Fruit fly (Drosophila melanogaster) whole organism, embryonic: ENCODE data around the gene Edg91.

Source experiments
- BEAF-32 ChIP-seq: fragments of 200-800 bp; sonication (Bioruptor generic); optimal IDR thresholded peaks from 3 replicates; lab custom pipeline; 2017; ENCODE audit warnings: missing biosample characterization, missing genetic modification characterization, mild to moderate bottlenecking, moderate library complexity, missing genetic modification reagents
- Blimp-1 ChIP-seq: fragments of 200-800 bp; sonication (Bioruptor generic); optimal IDR thresholded peaks from 3 replicates; lab custom pipeline; 2018; ENCODE audit warnings: missing biosample characterization, missing genetic modification characterization, mild to moderate bottlenecking, moderate library complexity, missing genetic modification reagents
- CG10267 ChIP-seq: fragments of 200-800 bp; sonication (Bioruptor generic); optimal IDR thresholded peaks from 2 replicates; lab custom pipeline; 2018; ENCODE audit warnings: missing biosample characterization, mild to moderate bottlenecking, missing genetic modification characterization, moderate library complexity
- CG10543 ChIP-seq: fragments of 200-800 bp; sonication (Bioruptor generic); optimal IDR thresholded peaks from 3 replicates; lab custom pipeline; 2017; ENCODE audit warnings: missing biosample characterization, mild to moderate bottlenecking, missing genetic modification characterization, moderate library complexity
- CG12155 ChIP-seq: fragments of 200-800 bp; sonication (Bioruptor generic); optimal IDR thresholded peaks from 3 replicates; lab custom pipeline; 2016; ENCODE audit warnings: missing biosample characterization, missing genetic modification characterization
- CG13424 ChIP-seq: fragments of 200-800 bp; sonication (Bioruptor generic); optimal IDR thresholded peaks from 2 replicates; lab custom pipeline; 2019; ENCODE audit warnings: missing biosample characterization, mild to moderate bottlenecking, missing genetic modification characterization, moderate library complexity
- CG14860 ChIP-seq: fragments of 200-800 bp; sonication (Bioruptor generic); IDR thresholded peaks from 3 replicates; pipeline ENCODE4 v1.3.6; 2022; ENCODE audit warnings: missing biosample characterization, missing genetic modification characterization; ENCODE audit not compliant: partially characterized antibody
- CG14965 ChIP-seq: fragments of 200-800 bp; sonication (Bioruptor generic); optimal IDR thresholded peaks from 2 replicates; lab custom pipeline; 2016; ENCODE audit warnings: missing biosample characterization, missing genetic modification characterization, borderline replicate concordance
- CG15479 ChIP-seq: fragments of 200-800 bp; sonication (Bioruptor generic); optimal IDR thresholded peaks from 3 replicates; lab custom pipeline; 2019; ENCODE audit warnings: missing biosample characterization, mild to moderate bottlenecking, missing genetic modification characterization, moderate library complexity
- CG17568 ChIP-seq: fragments of 200-800 bp; sonication (Bioruptor generic); optimal IDR thresholded peaks from 2 replicates; lab custom pipeline; 2018; ENCODE audit warnings: missing biosample characterization, mild to moderate bottlenecking, missing genetic modification characterization, moderate library complexity
- CG1792 ChIP-seq: fragments of 200-800 bp; sonication (Bioruptor generic); optimal IDR thresholded peaks from 2 replicates; lab custom pipeline; 2016; ENCODE audit warnings: missing biosample characterization, missing genetic modification characterization
- CG4424 ChIP-seq: fragments of 200-800 bp; sonication (Bioruptor generic); optimal IDR thresholded peaks from 3 replicates; lab custom pipeline; 2016; ENCODE audit warnings: missing biosample characterization, missing genetic modification characterization
- CG4854 ChIP-seq: fragments of 200-800 bp; sonication (Bioruptor generic); optimal IDR thresholded peaks from 2 replicates; lab custom pipeline; 2016; ENCODE audit warnings: missing biosample characterization, missing genetic modification characterization, inconsistent platforms
- CG9215 ChIP-seq: fragments of 200-800 bp; sonication (Bioruptor generic); IDR thresholded peaks from 2 replicates; pipeline ENCODE4 v1.3.6; 2022; ENCODE audit warnings: missing biosample characterization, missing genetic modification characterization
- CG9437 ChIP-seq: fragments of 200-800 bp; sonication (Bioruptor generic); optimal IDR thresholded peaks from 2 replicates; lab custom pipeline; 2018; ENCODE audit warnings: missing biosample characterization, mild to moderate bottlenecking, missing genetic modification characterization
- CHES-1-like ChIP-seq: fragments of 200-800 bp; sonication (Bioruptor generic); optimal IDR thresholded peaks from 2 replicates; lab custom pipeline; 2016; ENCODE audit warnings: missing biosample characterization, missing genetic modification characterization
- D19B ChIP-seq: fragments of 200-800 bp; sonication (Bioruptor generic); optimal IDR thresholded peaks from 2 replicates; lab custom pipeline; 2017; ENCODE audit warnings: missing biosample characterization, mild to moderate bottlenecking, missing genetic modification characterization
- Dbx ChIP-seq: fragments of 200-800 bp; sonication (Bioruptor generic); IDR thresholded peaks from 3 replicates; pipeline ENCODE4 v1.3.6; 2022; ENCODE audit warnings: missing biosample characterization, missing genetic modification characterization
- Deaf1 ChIP-seq: fragments of 200-800 bp; optimal IDR thresholded peaks from 3 replicates; lab custom pipeline; 2019; ENCODE audit warnings: missing biosample characterization, mild to moderate bottlenecking, missing genetic modification characterization, moderate library complexity
- E2f2 ChIP-seq: fragments of 200-800 bp; sonication (Bioruptor generic); IDR thresholded peaks from 2 replicates; pipeline ENCODE4 v1.3.6; 2022; ENCODE audit warnings: missing biosample characterization, missing genetic modification characterization
- Ets97D ChIP-seq: fragments of 200-800 bp; sonication (Bioruptor generic); optimal IDR thresholded peaks from 3 replicates; lab custom pipeline; 2016; ENCODE audit warnings: missing biosample characterization, missing genetic modification characterization
- HLH4C ChIP-seq: fragments of 200-800 bp; sonication (Bioruptor generic); IDR thresholded peaks from 3 replicates; pipeline ENCODE4 v1.3.6; 2022; ENCODE audit warnings: missing biosample characterization, missing genetic modification characterization; ENCODE audit not compliant: partially characterized antibody
- HmgD ChIP-seq: fragments of 200-800 bp; sonication (Bioruptor generic); optimal IDR thresholded peaks from 3 replicates; lab custom pipeline; 2016; ENCODE audit warnings: missing biosample characterization, missing genetic modification characterization
- Hr51 ChIP-seq, 2 experiments: fragments of 200-800 bp; sonication (Bioruptor generic); optimal IDR thresholded peaks; 2 replicates in 1 of 2; 3 replicates in 1 of 2; lab custom pipeline; 2016 to 2018; ENCODE audit warnings: missing biosample characterization in 2 of 2, missing genetic modification characterization in 2 of 2, mild to moderate bottlenecking in 1 of 2, moderate library complexity in 1 of 2
- MESR4 ChIP-seq: fragments of 200-800 bp; sonication (Bioruptor generic); optimal IDR thresholded peaks from 2 replicates; lab custom pipeline; 2018; ENCODE audit warnings: missing biosample characterization, mild to moderate bottlenecking, missing genetic modification characterization, moderate library complexity
- NC2α ChIP-seq: fragments of 200-800 bp; sonication (Bioruptor generic); optimal IDR thresholded peaks from 2 replicates; lab custom pipeline; 2016; ENCODE audit warnings: missing biosample characterization, missing genetic modification characterization
- NK7.1 ChIP-seq: fragments of 200-800 bp; sonication (Bioruptor generic); optimal IDR thresholded peaks from 3 replicates; lab custom pipeline; 2016; ENCODE audit warnings: missing biosample characterization, missing genetic modification characterization
- Nf-YA ChIP-seq: fragments of 200-800 bp; sonication (Bioruptor generic); IDR thresholded peaks from 2 replicates; pipeline ENCODE4 v1.3.6; 2022; ENCODE audit warnings: missing biosample characterization, missing genetic modification characterization
- Xrp1 ChIP-seq: fragments of 200-800 bp; sonication (Bioruptor generic); IDR thresholded peaks from 2 replicates; pipeline ENCODE4 v1.3.6; 2022; ENCODE audit warnings: missing biosample characterization, missing genetic modification characterization
- amos ChIP-seq: fragments of 200-800 bp; sonication (Bioruptor generic); IDR thresholded peaks from 2 replicates; pipeline ENCODE4 v1.3.6; 2022; ENCODE audit warnings: missing biosample characterization, missing genetic modification characterization; ENCODE audit not compliant: partially characterized antibody
- bbx ChIP-seq: fragments of 200-800 bp; sonication (Bioruptor generic); IDR thresholded peaks from 2 replicates; pipeline ENCODE4 v1.3.6; 2022; ENCODE audit warnings: missing biosample characterization, missing genetic modification characterization; ENCODE audit not compliant: partially characterized antibody
- da ChIP-seq: fragments of 200-800 bp; sonication (Bioruptor generic); optimal IDR thresholded peaks from 2 replicates; lab custom pipeline; 2016; ENCODE audit warnings: missing biosample characterization, missing genetic modification characterization
- dan ChIP-seq: fragments of 200-800 bp; sonication (Bioruptor generic); IDR thresholded peaks from 2 replicates; pipeline ENCODE4 v1.3.6; 2022; ENCODE audit warnings: missing biosample characterization, missing genetic modification characterization
- dati ChIP-seq: fragments of 200-800 bp; sonication (Bioruptor generic); IDR thresholded peaks from 2 replicates; pipeline ENCODE4 v1.3.6; 2022; ENCODE audit warnings: missing biosample characterization, missing genetic modification characterization
- fd102C ChIP-seq: fragments of 200-800 bp; sonication (Bioruptor generic); optimal IDR thresholded peaks from 2 replicates; lab custom pipeline; 2018; ENCODE audit warnings: missing biosample characterization, mild to moderate bottlenecking, missing genetic modification characterization, moderate library complexity
- fd3F ChIP-seq: fragments of 200-800 bp; sonication (Bioruptor generic); optimal IDR thresholded peaks from 2 replicates; lab custom pipeline; 2018; ENCODE audit warnings: missing biosample characterization, mild to moderate bottlenecking, missing genetic modification characterization, moderate library complexity
- fd96Cb ChIP-seq: fragments of 200-800 bp; sonication (Bioruptor generic); optimal IDR thresholded peaks from 2 replicates; lab custom pipeline; 2018; ENCODE audit warnings: missing biosample characterization, mild to moderate bottlenecking, missing genetic modification characterization, moderate library complexity
- gfzf ChIP-seq: fragments of 200-800 bp; sonication (Bioruptor generic); optimal IDR thresholded peaks from 2 replicates; lab custom pipeline; 2016; ENCODE audit warnings: missing biosample characterization, mild to moderate bottlenecking, missing genetic modification characterization, moderate library complexity
- grau ChIP-seq: fragments of 200-800 bp; optimal IDR thresholded peaks from 3 replicates; lab custom pipeline; 2019; ENCODE audit warnings: missing biosample characterization, mild to moderate bottlenecking, missing genetic modification characterization, moderate library complexity
- lbe ChIP-seq: fragments of 200-800 bp; sonication (Bioruptor generic); optimal IDR thresholded peaks from 2 replicates; lab custom pipeline; 2016; ENCODE audit warnings: missing biosample characterization, mild to moderate bottlenecking, missing genetic modification characterization
- lola ChIP-seq, 3 experiments: fragments of >200 bp in 2 of 3; fragments of 200-800 bp in 1 of 3; sonication (Bioruptor generic) in 1 of 3; optimal IDR thresholded peaks; 2 replicates each; lab custom pipeline; 2017 to 2019; ENCODE audit warnings: missing biosample characterization in 3 of 3, missing genetic modification characterization in 3 of 3, mild to moderate bottlenecking in 1 of 3, moderate library complexity in 1 of 3
- luna ChIP-seq: fragments of 200-800 bp; sonication (Bioruptor generic); optimal IDR thresholded peaks from 2 replicates; lab custom pipeline; 2016; ENCODE audit warnings: missing biosample characterization, missing genetic modification characterization
- oc ChIP-seq: fragments of 200-800 bp; sonication (Bioruptor generic); optimal IDR thresholded peaks from 2 replicates; lab custom pipeline; 2018; ENCODE audit warnings: missing biosample characterization, mild to moderate bottlenecking, missing genetic modification characterization, moderate library complexity
- peb ChIP-seq: fragments of 200-800 bp; sonication (Bioruptor generic); IDR thresholded peaks from 2 replicates; pipeline ENCODE4 v1.3.6; 2022; ENCODE audit warnings: missing biosample characterization, missing genetic modification characterization
- pzg ChIP-seq: fragments of 200-800 bp; sonication (Bioruptor generic); optimal IDR thresholded peaks from 3 replicates; lab custom pipeline; 2018; ENCODE audit warnings: missing biosample characterization, mild to moderate bottlenecking, missing genetic modification characterization, moderate library complexity
- schlank ChIP-seq: fragments of 200-800 bp; sonication (Bioruptor generic); optimal IDR thresholded peaks from 2 replicates; lab custom pipeline; 2018; ENCODE audit warnings: missing biosample characterization, mild to moderate bottlenecking, missing genetic modification characterization
- sens ChIP-seq: fragments of 200-800 bp; sonication (Bioruptor generic); peaks from one replicate; lab custom pipeline; 2016; ENCODE audit warnings: missing biosample characterization, missing genetic modification characterization
- toy ChIP-seq: fragments of 200-800 bp; sonication (Bioruptor generic); IDR thresholded peaks from 2 replicates; pipeline ENCODE4 v1.3.6; 2022; ENCODE audit warnings: missing biosample characterization, missing genetic modification characterization

Gene Edg91

dm6 chr3R:17605872-17606271 is 5.4 kb downstream of the Edg91 start, which contains the start of gene sll (continued):
- TF ChIP-seq E2f2, result peak; percentile 29; the same call in 1 of the 2 replicates
- TF ChIP-seq CG10267, result peak; percentile 20
- TF ChIP-seq lola (GFP tag; optimal IDR thresholded peaks at IDR 0.05; lab: Kevin White, UChicago), result peak in 1 of 3 experiments; percentile 1
- peak; percentile 10 for TF ChIP-seq fd102C
- peak; percentile 42 for TF ChIP-seq BEAF-32 (GFP tag; lab: Kevin White, UChicago)
- peak; percentile 59 for TF ChIP-seq sens (GFP tag; lab: Kevin White, UChicago)
- TF ChIP-seq pzg (GFP tag; lab: Kevin White, UChicago), result peak; percentile 40
- no peak for TF ChIP-seq Hr51 (GFP tag; optimal IDR thresholded peaks at IDR 0.05; lab: Kevin White, UChicago)
- TF ChIP-seq Ets97D (GFP tag; lab: Kevin White, UChicago), result peak; percentile 0
- peak; percentile 59 for TF ChIP-seq oc (tag; lab: Kevin White, UChicago)
- TF ChIP-seq bbx (GFP tag; lab: Robert Waterston, UW), result peak; percentile 35; the same call in 1 of the 2 replicates
- TF ChIP-seq CG12155, result peak; percentile 83
- TF ChIP-seq MESR4 (GFP tag; lab: Kevin White, UChicago), result peak; percentile 51
- no peak for TF ChIP-seq D19B (GFP tag; lab: Kevin White, UChicago)
- TF ChIP-seq gfzf, result peak; percentile 72
- TF ChIP-seq CG9437 (GFP tag; lab: Kevin White, UChicago), result peak; percentile 51

- TF ChIP-seq CG13424, result peak; percentile 41
- no peak for TF ChIP-seq HmgD (GFP tag; lab: Kevin White, UChicago)
- peak; percentile 98 for TF ChIP-seq CG15479 (GFP tag; lab: Kevin White, UChicago)
- TF ChIP-seq CG17568 (GFP tag; lab: Kevin White, UChicago), result no peak
- TF ChIP-seq amos (GFP tag; lab: Robert Waterston, UW), result no peak
- no peak for TF ChIP-seq Nf-YA (GFP tag; lab: Robert Waterston, UW)
- no peak for TF ChIP-seq fd3F (GFP tag; lab: Kevin White, UChicago)
- no peak for TF ChIP-seq NK7.1 (GFP tag; lab: Kevin White, UChicago)
- TF ChIP-seq CG14965 (GFP tag; lab: Kevin White, UChicago), result no peak
- TF ChIP-seq Dbx, result no peak
- no peak for TF ChIP-seq da (GFP tag; lab: Kevin White, UChicago)
- TF ChIP-seq luna (GFP tag; lab: Kevin White, UChicago), result no peak
- no peak for TF ChIP-seq CG1792
- peak; percentile 74 for TF ChIP-seq Blimp-1
- TF ChIP-seq HLH4C (GFP tag; lab: Robert Waterston, UW), result no peak
- no peak for TF ChIP-seq schlank (tag; lab: Kevin White, UChicago)
- peak; percentile 24 for TF ChIP-seq Deaf1
- TF ChIP-seq CG4854 (GFP tag; lab: Kevin White, UChicago), result no peak
- TF ChIP-seq lbe (GFP tag; lab: Kevin White, UChicago), result no peak
- TF ChIP-seq CG9215 (GFP tag; lab: Robert Waterston, UW), result no peak
- TF ChIP-seq CG10543 (GFP tag; lab: Kevin White, UChicago), result peak; percentile 28
- TF ChIP-seq toy (GFP tag; lab: Robert Waterston, UW), result no peak
- peak; percentile 47 for TF ChIP-seq grau (tag; lab: Kevin White, UChicago)
- TF ChIP-seq peb (GFP tag; lab: Robert Waterston, UW), result no peak
- no peak for TF ChIP-seq CHES-1-like (GFP tag; lab: Kevin White, UChicago)
- TF ChIP-seq dan (GFP tag; lab: Robert Waterston, UW), result no peak
- TF ChIP-seq fd96Cb (tag; lab: Kevin White, UChicago), result no peak
- no peak for TF ChIP-seq NC2α
- TF ChIP-seq dati (GFP tag; lab: Robert Waterston, UW), result no peak
- no peak for TF ChIP-seq CG4424
- no peak for TF ChIP-seq CG14860
- TF ChIP-seq Xrp1 (GFP tag; lab: Robert Waterston, UW), result no peak; the same call in 1 of the 2 replicates
Observed at dm6 chr3R:17604880-17605667, 6.2 kb downstream of the Edg91 start.
